Worm (Caenorhabditis elegans) whole organism, midembryonic: ENCODE results near the gene cdc-73.

Experiments
- T22C8.4 ChIP-seq: fragments of 200-800 bp; sonication (Bioruptor generic); IDR thresholded peaks from 2 replicates; pipeline ENCODE4 v1.3.6; 2022; ENCODE audit warnings: missing genetic modification characterization, missing compliant biosample characterization
- cog-1 ChIP-seq: sonication (generic microtip); optimal IDR thresholded peaks from 2 replicates; lab custom pipeline; 2016; ENCODE audit warnings: missing genetic modification characterization, missing compliant biosample characterization
- flt-1 ChIP-seq: fragments of 200-800 bp; sonication (Bioruptor generic); IDR thresholded peaks from 2 replicates; pipeline ENCODE4 v1.3.6; 2022; ENCODE audit warnings: missing genetic modification characterization, missing compliant biosample characterization
- klf-2 ChIP-seq: fragments of 200-800 bp; sonication (Bioruptor generic); conservative IDR thresholded peaks from 2 replicates; pipeline ENCODE4 v1.3.6; 2022; ENCODE audit warnings: missing genetic modification reagents, missing genetic modification characterization, missing compliant biosample characterization
- med-1 ChIP-seq: sonication (generic microtip); optimal IDR thresholded peaks from 2 replicates; lab custom pipeline; 2017; ENCODE audit warnings: missing genetic modification characterization, mild to moderate bottlenecking, missing compliant biosample characterization, antibody characterized with exemption, missing genetic modification reagents; ENCODE audit not compliant: insufficient read depth
- ref-1 ChIP-seq: fragments of 200-800 bp; sonication (Bioruptor generic); conservative IDR thresholded peaks from 2 replicates; pipeline ENCODE4 v1.3.6; 2022; ENCODE audit warnings: missing genetic modification reagents, missing genetic modification characterization, missing compliant biosample characterization
- tab-1 ChIP-seq: fragments of 200-800 bp; sonication (Bioruptor generic); IDR thresholded peaks from 2 replicates; pipeline ENCODE4 v1.3.6; 2022; ENCODE audit warnings: missing genetic modification characterization, missing compliant biosample characterization
- ztf-23 ChIP-seq: fragments of 200-800 bp; sonication (Bioruptor generic); IDR thresholded peaks from 2 replicates; pipeline ENCODE4 v1.3.6; 2022; ENCODE audit warnings: missing genetic modification reagents, missing genetic modification characterization, missing compliant biosample characterization
- ztf-29 ChIP-seq: fragments of 200-800 bp; sonication (Bioruptor generic); IDR thresholded peaks from 2 replicates; pipeline ENCODE4 v1.3.6; 2022; ENCODE audit warnings: missing genetic modification reagents, missing genetic modification characterization, missing compliant biosample characterization

Gene cdc-73

DNA sequence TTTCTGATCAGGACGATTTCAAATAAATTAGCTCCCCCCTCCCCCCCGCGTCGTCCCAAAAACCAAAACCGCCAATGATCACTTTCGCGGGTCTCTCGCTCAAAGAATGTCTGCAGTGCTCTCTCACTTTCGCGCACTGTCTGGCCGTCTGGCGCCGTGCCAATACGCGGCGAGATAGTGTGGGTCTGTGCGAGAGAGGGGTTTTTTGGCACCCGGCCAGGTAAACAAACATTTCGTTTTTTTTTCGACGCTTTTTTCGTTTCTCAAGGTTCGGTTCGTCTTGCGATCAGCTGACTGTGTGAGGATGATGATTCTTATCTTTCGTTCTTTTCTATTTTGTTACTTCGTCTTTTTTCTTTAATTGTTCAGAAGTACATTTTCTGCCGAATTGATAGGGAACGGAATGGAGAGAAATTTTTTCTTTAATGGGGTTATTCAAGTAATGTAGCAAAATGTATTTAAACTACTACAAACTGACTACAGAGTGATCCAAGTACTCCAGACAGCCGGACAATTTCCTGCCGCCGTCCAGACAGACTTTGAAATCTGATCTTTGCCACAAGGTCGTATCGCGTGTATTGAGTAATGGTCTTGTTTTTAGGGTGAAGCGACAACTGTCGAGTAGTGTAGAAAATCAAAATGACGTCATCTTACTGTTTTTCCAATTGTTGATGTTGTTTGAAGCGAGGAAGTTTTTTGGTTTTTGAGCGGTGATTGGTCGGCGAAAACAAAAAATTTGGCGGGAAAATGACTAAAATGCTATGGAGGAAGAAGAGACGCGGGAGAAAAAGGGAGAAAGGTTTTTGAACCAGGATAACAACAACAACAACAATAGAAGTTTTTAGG is 18.0 kb upstream of the cdc-73 start:
- no peak for TF ChIP-seq cog-1 (tag; lab: Kevin White, UChicago)

DNA sequence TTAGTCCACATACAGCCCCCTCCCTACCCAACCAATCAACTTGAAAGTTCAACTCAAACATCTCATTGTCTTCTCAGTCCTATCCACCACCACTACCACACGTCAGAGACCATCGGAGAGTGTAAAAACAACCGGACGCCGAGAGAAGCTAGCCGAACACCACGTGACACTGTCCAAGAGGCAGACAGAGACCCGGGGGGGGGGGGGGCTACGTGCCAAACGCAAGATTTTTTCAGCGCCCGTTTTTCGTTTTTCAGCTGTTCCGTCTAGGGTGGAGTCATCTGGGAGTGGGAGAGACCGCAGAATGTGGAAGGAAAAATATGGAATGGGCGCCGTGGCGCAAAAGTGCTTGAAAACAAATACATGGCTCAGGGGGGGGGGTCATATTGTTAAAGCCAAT is 16.5 kb upstream of the cdc-73 start:
- no peak for TF ChIP-seq ztf-23 (GFP tag; lab: Robert Waterston, UW)

DNA sequence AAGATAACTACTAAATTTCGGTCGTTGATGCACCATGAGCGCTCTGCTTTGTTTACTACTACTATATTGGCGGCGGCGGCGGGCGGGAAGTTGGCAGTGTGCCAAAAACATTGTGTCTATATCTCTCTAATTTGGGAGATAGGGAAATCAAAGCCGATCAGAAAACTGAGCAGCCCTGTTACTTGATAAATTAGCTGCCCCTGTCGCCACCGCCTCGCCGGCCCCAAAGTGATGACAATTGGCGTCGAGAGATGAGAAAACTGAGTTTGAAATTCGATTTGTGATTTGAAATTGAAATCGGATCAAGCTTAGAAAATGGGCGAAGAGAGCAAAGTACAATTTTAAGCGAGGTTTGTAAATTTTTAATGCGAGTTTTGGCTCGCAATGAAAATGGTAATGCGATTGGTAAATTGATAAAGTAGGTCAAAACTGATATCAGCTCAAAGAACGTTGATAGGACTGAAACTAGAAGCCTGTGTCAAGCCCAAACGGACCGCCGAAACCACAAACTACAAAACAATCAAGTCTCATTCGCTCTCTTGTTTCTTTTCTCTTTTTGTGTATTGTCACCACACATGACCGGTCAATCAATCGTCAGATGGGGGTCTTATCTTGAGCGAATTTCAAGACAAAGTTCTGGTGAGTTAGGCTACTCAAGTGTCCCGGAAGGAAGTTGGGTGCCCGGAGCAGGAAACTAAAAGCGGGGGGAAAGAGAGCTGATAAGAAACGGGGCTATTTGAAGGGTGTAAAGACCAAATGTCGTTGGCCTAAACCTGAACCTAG is 15.1 kb upstream of the cdc-73 start:
- TF ChIP-seq flt-1 (GFP tag; lab: Robert Waterston, UW), result no peak
- TF ChIP-seq med-1 (GFP tag; lab: Kevin White, UChicago), result no peak
- no peak for TF ChIP-seq ztf-23 (GFP tag; lab: Robert Waterston, UW)
- no peak for TF ChIP-seq klf-2 (GFP tag; lab: Robert Waterston, UW)
- TF ChIP-seq cog-1 (tag; lab: Kevin White, UChicago), result no peak
- TF ChIP-seq T22C8.4 (GFP tag; lab: Robert Waterston, UW), result no peak
- no peak for TF ChIP-seq ztf-29 (GFP tag; lab: Robert Waterston, UW)
- TF ChIP-seq tab-1 (GFP tag; lab: Robert Waterston, UW), result no peak
- TF ChIP-seq ref-1 (GFP tag; lab: Robert Waterston, UW), result no peak

DNA sequence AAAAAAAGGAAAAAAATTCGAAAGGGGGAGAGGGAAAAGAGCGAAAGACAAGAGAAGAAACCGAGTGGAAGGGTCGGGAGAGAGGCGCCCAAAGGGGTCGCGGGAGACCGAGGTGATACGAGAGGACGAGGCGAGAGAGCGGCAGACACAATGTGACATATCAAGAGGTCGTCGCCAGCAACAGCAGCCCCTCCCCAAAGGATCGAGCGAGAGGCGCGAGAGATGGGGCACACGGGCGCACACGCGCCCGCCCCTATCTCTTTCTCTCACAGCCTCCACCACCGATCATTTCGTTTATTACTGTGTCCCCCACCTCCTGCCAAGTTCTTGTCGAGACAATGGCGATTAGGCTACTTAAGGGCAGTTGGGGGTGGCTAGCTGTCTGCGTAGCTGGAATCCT is 14.2 kb upstream of the cdc-73 start:
- no peak for TF ChIP-seq med-1 (GFP tag; lab: Kevin White, UChicago)
- TF ChIP-seq tab-1 (GFP tag; lab: Robert Waterston, UW), result no peak
- no peak for TF ChIP-seq ztf-23 (GFP tag; lab: Robert Waterston, UW)
- no peak for TF ChIP-seq ref-1 (GFP tag; lab: Robert Waterston, UW)
- TF ChIP-seq T22C8.4 (GFP tag; lab: Robert Waterston, UW), result no peak
- TF ChIP-seq klf-2 (GFP tag; lab: Robert Waterston, UW), result 0 out of 2 replicates have a peak, but pooled peaks have one; percentile 45
- TF ChIP-seq flt-1 (GFP tag; lab: Robert Waterston, UW), result peak; percentile 61; the same call in 1 of the 2 replicates
- TF ChIP-seq ztf-29 (GFP tag; lab: Robert Waterston, UW), result no peak
- no peak for TF ChIP-seq cog-1 (tag; lab: Kevin White, UChicago)

DNA sequence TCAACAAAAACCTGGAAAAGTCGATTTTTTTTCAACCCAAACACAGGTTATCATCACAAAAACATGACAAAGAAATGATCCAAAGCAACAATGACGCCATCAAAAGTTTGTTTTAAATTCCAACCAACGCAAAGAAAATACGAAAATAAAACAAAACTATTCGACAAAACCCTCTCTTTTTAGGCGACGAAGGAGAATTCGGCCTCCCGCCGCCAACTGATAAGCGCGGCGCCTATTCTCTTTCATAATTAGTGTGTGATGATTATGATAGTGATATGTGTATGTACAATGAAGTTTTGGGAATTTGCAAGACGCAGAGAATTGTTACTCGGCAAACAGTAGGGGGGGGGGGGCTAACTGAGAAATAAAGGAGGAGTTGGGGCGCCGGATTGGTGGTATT is 13.1 kb upstream of the cdc-73 start:
- TF ChIP-seq ztf-23 (GFP tag; lab: Robert Waterston, UW) (no peak), ztf-29 (GFP tag; lab: Robert Waterston, UW) (no peak), tab-1 (GFP tag; lab: Robert Waterston, UW) (no peak), klf-2 (GFP tag; lab: Robert Waterston, UW) (no peak), flt-1 (GFP tag; lab: Robert Waterston, UW) (no peak), cog-1 (tag; lab: Kevin White, UChicago) (no peak), T22C8.4 (GFP tag; lab: Robert Waterston, UW) (no peak), ref-1 (GFP tag; lab: Robert Waterston, UW) (no peak), med-1 (GFP tag; lab: Kevin White, UChicago) (no peak)

DNA sequence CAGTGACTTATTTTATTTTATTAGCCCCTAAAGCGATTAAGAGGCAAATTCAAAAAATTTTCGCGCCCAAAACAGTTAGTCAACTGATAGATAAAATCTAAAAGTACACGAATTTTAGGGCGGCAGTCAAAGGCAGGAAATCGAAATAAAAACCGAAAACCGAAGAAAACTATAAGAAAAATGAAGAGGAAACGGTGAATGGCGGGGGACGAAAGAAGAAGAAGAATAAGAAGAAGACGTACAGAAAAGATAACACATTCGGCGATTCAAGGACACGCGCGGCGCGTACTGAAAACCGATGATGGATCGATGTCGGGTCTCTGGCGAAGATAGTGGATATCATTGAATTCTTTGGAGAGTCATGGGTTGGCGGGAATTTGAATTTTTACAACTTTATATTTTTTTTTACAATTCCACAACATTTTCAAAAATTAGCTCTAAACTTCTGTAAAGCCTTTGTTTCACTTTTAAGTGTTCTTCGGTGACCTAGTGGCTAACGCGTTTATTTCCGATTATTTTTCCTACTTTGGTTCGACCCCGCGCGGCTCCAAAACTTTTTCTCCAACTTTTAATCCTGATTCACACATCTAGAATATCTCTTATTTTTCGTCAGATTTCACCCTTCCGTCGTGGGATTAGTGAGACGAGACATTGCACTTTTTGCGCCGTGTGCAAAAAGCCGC is 11.3 kb upstream of the cdc-73 start:
- no peak for TF ChIP-seq ztf-23 (GFP tag; lab: Robert Waterston, UW)
- no peak for TF ChIP-seq ztf-29 (GFP tag; lab: Robert Waterston, UW)
- TF ChIP-seq ref-1 (GFP tag; lab: Robert Waterston, UW), result no peak
- no peak for TF ChIP-seq tab-1 (GFP tag; lab: Robert Waterston, UW)
- no peak for TF ChIP-seq T22C8.4 (GFP tag; lab: Robert Waterston, UW)
- TF ChIP-seq klf-2 (GFP tag; lab: Robert Waterston, UW), result no peak
- TF ChIP-seq med-1 (GFP tag; lab: Kevin White, UChicago), result no peak
- no peak for TF ChIP-seq flt-1 (GFP tag; lab: Robert Waterston, UW)
- no peak for TF ChIP-seq cog-1 (tag; lab: Kevin White, UChicago)

DNA sequence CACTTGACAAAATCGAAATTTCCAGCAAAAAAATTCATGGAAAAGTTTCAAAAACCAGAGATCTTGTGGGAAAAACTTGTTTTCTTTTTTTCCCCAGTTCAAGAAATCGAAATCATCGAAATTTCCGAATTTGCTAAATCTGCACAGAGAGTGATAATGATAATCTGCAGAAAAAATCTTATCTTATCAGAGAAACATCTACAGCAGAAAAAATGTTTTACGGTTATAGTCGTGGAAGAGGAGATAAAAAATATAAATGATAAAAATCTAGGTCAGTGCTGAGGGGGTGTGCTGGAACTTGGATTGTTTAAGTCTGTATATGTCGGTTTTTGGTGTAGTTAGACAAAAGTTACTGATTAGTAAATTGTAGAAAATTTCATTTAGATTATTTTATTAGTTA is 10.0 kb upstream of the cdc-73 start:
- TF ChIP-seq ref-1 (GFP tag; lab: Robert Waterston, UW), result no peak
- no peak for TF ChIP-seq ztf-29 (GFP tag; lab: Robert Waterston, UW)
- no peak for TF ChIP-seq tab-1 (GFP tag; lab: Robert Waterston, UW)
- no peak for TF ChIP-seq T22C8.4 (GFP tag; lab: Robert Waterston, UW)
- TF ChIP-seq med-1 (GFP tag; lab: Kevin White, UChicago), result no peak
- TF ChIP-seq cog-1 (tag; lab: Kevin White, UChicago), result no peak
- TF ChIP-seq klf-2 (GFP tag; lab: Robert Waterston, UW), result no peak
- no peak for TF ChIP-seq ztf-23 (GFP tag; lab: Robert Waterston, UW)
- TF ChIP-seq flt-1 (GFP tag; lab: Robert Waterston, UW), result no peak

DNA sequence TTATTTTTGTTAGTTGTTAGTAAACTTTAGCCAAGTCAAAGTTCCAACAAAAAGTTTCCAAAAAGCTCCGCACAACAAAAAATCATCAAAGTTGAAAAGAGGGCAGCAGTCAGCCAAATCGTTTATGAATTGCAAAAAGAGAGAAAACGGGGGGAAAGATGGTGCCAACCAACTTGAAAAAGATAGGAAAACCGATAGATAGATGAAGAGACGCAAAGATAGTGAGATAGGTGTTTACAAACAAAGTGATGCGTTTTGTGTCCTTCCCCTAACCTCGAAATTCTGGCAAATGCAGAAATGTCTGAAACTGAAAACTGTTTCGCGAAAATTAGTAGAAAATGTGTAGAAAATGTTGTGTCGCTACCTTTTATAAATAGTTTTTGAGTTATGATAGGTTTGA is 8.9 kb upstream of the cdc-73 start:
- no peak for TF ChIP-seq ztf-29 (GFP tag; lab: Robert Waterston, UW)
- TF ChIP-seq flt-1 (GFP tag; lab: Robert Waterston, UW), result no peak
- no peak for TF ChIP-seq ztf-23 (GFP tag; lab: Robert Waterston, UW)
- no peak for TF ChIP-seq med-1 (GFP tag; lab: Kevin White, UChicago)
- TF ChIP-seq T22C8.4 (GFP tag; lab: Robert Waterston, UW), result no peak
- TF ChIP-seq tab-1 (GFP tag; lab: Robert Waterston, UW), result no peak
